Fruit fly (Drosophila melanogaster): ENCODE measurements around the gene ouib.

ouib gene

dm6 chr3R:8772591-8772990 is 47.3 kb downstream of the ouib start, which contains the start of gene CG13318:
TSS of gene CG13318 (minus strand) at chr3R:8772691.
- no peak for TF ChIP-seq MESR4 (GFP tag; optimal IDR thresholded peaks at IDR 0.05)
- TF ChIP-seq cas (GFP tag; IDR thresholded peaks at IDR 0.05) = no peak
- no peak for TF ChIP-seq CG12942 (GFP tag; optimal IDR thresholded peaks at IDR 0.05)
- TF ChIP-seq NK7.1 (GFP tag; optimal IDR thresholded peaks at IDR 0.05) = no peak
- TF ChIP-seq repo (GFP tag; optimal IDR thresholded peaks at IDR 0.05) = no peak
- TF ChIP-seq wor (GFP tag; IDR thresholded peaks at IDR 0.05) = no peak
- no peak for TF ChIP-seq slbo (GFP tag; IDR thresholded peaks at IDR 0.05)
- no peak for TF ChIP-seq crol (GFP tag; IDR thresholded peaks at IDR 0.05)
- no peak for TF ChIP-seq CG32772 (GFP tag; IDR thresholded peaks at IDR 0.05)

DNA sequence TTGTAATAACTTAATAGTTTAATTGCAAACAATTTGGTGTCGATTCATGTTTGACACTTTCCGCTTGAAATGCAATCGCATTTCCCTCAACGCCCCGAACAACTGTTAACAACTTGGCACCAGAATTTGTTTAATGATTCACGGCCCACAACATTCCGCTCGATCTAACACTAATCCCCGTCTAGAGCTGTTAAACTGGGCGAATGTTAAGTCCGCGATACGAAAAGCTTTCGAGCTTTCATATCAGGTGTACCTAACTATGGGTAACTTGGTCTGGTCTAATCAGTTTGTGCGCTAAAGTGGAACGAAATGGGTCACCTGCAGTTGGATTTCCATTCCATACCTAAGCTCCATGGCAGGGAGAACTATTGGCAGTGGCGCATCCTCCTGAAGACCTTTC is 47.9 kb downstream of the ouib start, which contains the start of gene CG34301:
TSS of gene CG34301 (plus strand) at position 301 of the 400 bp plus-strand sequence.
- TF ChIP-seq CG12659 (GFP tag; optimal IDR thresholded peaks at IDR 0.05) (no peak), CG6689 (GFP tag; IDR thresholded peaks at IDR 0.05) (no peak), Jarid2 (GFP tag; optimal IDR thresholded peaks at IDR 0.05) (peak; percentile 13), cato (GFP tag; optimal IDR thresholded peaks at IDR 0.05; ENCODE audit: borderline replicate concordance) (no peak), pb (GFP tag; optimal IDR thresholded peaks at IDR 0.05) (no peak), vfl (GFP tag; optimal IDR thresholded peaks at IDR 0.05) (no peak), CG13287 (GFP tag; IDR thresholded peaks at IDR 0.05; ENCODE audit: partially characterized antibody) (0 out of 2 replicates have a peak, but pooled peaks have one; percentile 9), repo (GFP tag; optimal IDR thresholded peaks at IDR 0.05) (no peak)
